Fruit fly (Drosophila melanogaster) whole organism, prepupa: ENCODE results near the gene CG34026.

ENCODE experiments used
- CG10631 ChIP-seq: fragments of 200-800 bp; sonication (Bioruptor generic); optimal IDR thresholded peaks from 2 replicates; lab custom pipeline; 2016; ENCODE audit warnings: missing biosample characterization, missing genetic modification characterization
- CG10669 ChIP-seq: fragments of 200-800 bp; sonication (Bioruptor generic); optimal IDR thresholded peaks from 3 replicates; lab custom pipeline; 2018; ENCODE audit warnings: missing biosample characterization, mild to moderate bottlenecking, missing genetic modification characterization, moderate library complexity
- CG11294 ChIP-seq: fragments of 200-800 bp; sonication (Bioruptor generic); IDR thresholded peaks from 2 replicates; pipeline ENCODE4 v1.3.6; 2022; ENCODE audit warnings: missing biosample characterization, missing genetic modification characterization
- CG11762 ChIP-seq: fragments of 200-800 bp; sonication (Bioruptor generic); optimal IDR thresholded peaks from 3 replicates; lab custom pipeline; 2016; ENCODE audit warnings: missing biosample characterization, missing genetic modification characterization; ENCODE audit not compliant: insufficient read depth
- CG11902 ChIP-seq: fragments of 200-800 bp; sonication (Bioruptor generic); optimal IDR thresholded peaks from 3 replicates; lab custom pipeline; 2016; ENCODE audit warnings: missing biosample characterization, missing genetic modification characterization
- CG15336 ChIP-seq: fragments of 200-800 bp; sonication (Bioruptor generic); IDR thresholded peaks from 2 replicates; pipeline ENCODE4 v1.3.6; 2022; ENCODE audit warnings: missing biosample characterization, missing genetic modification characterization
- CG1621 ChIP-seq: fragments of 200-800 bp; sonication (Bioruptor generic); optimal IDR thresholded peaks from 3 replicates; lab custom pipeline; 2018; ENCODE audit warnings: missing biosample characterization, mild to moderate bottlenecking, missing genetic modification characterization
- CG16779 ChIP-seq: fragments of 200-800 bp; sonication (Bioruptor generic); optimal IDR thresholded peaks from 3 replicates; lab custom pipeline; 2017; ENCODE audit warnings: missing biosample characterization, mild to moderate bottlenecking, missing genetic modification characterization
- CG3032 ChIP-seq: fragments of 200-800 bp; optimal IDR thresholded peaks from 2 replicates; lab custom pipeline; 2019; ENCODE audit warnings: missing biosample characterization, mild to moderate bottlenecking, missing genetic modification characterization, moderate library complexity
- CG31627 ChIP-seq: fragments of 200-800 bp; sonication (Bioruptor generic); optimal IDR thresholded peaks from 3 replicates; lab custom pipeline; 2016; ENCODE audit warnings: missing biosample characterization, missing genetic modification characterization
- CG32006 ChIP-seq: fragments of 200-800 bp; sonication (Bioruptor generic); optimal IDR thresholded peaks from 3 replicates; lab custom pipeline; 2017; ENCODE audit warnings: missing biosample characterization, mild to moderate bottlenecking, missing genetic modification characterization
- CG34406 ChIP-seq: fragments of 200-800 bp; sonication (Bioruptor generic); optimal IDR thresholded peaks from 3 replicates; lab custom pipeline; 2016; ENCODE audit warnings: missing biosample characterization, missing genetic modification characterization
- CG4318 ChIP-seq: fragments of 200-800 bp; sonication (Bioruptor generic); optimal IDR thresholded peaks from 3 replicates; lab custom pipeline; 2017; ENCODE audit warnings: missing biosample characterization, mild to moderate bottlenecking, missing genetic modification characterization
- CG6163 ChIP-seq: fragments of 200-800 bp; sonication (Bioruptor generic); IDR thresholded peaks from 3 replicates; pipeline ENCODE4 v1.3.6; 2022; ENCODE audit warnings: missing biosample characterization, missing genetic modification characterization
- CG6276 ChIP-seq: fragments of 200-800 bp; sonication (Bioruptor generic); optimal IDR thresholded peaks from 2 replicates; lab custom pipeline; 2017; ENCODE audit warnings: missing biosample characterization, mild to moderate bottlenecking, missing genetic modification characterization
- CG6792 ChIP-seq: fragments of 200-800 bp; sonication (Bioruptor generic); optimal IDR thresholded peaks from 3 replicates; lab custom pipeline; 2016; ENCODE audit warnings: missing biosample characterization, missing genetic modification characterization
- CG6808 ChIP-seq: fragments of 200-800 bp; sonication (Bioruptor generic); optimal IDR thresholded peaks from 3 replicates; lab custom pipeline; 2017; ENCODE audit warnings: missing biosample characterization, missing genetic modification characterization, mild to moderate bottlenecking, moderate library complexity, missing genetic modification reagents
- CG6854 ChIP-seq: fragments of 200-800 bp; sonication (Bioruptor generic); optimal IDR thresholded peaks from 2 replicates; lab custom pipeline; 2017; ENCODE audit warnings: missing biosample characterization, mild to moderate bottlenecking, missing genetic modification characterization
- CG7368 ChIP-seq: fragments of 200-800 bp; sonication (Bioruptor generic); optimal IDR thresholded peaks from 3 replicates; lab custom pipeline; 2016; ENCODE audit warnings: missing biosample characterization, missing genetic modification characterization
- CG8319 ChIP-seq: fragments of 200-800 bp; sonication (Bioruptor generic); optimal IDR thresholded peaks from 3 replicates; lab custom pipeline; 2016; ENCODE audit warnings: missing biosample characterization, missing genetic modification characterization
- CG8632 ChIP-seq: fragments of 200-800 bp; sonication (Bioruptor generic); optimal IDR thresholded peaks from 3 replicates; lab custom pipeline; 2016; ENCODE audit warnings: missing biosample characterization, missing genetic modification characterization
- CG9139 ChIP-seq: fragments of 200-800 bp; sonication (Bioruptor generic); optimal IDR thresholded peaks from 3 replicates; lab custom pipeline; 2017; ENCODE audit warnings: missing biosample characterization, mild to moderate bottlenecking, missing genetic modification characterization
- Eip75B ChIP-seq: fragments of 200-800 bp; sonication (Bioruptor generic); optimal IDR thresholded peaks from 3 replicates; lab custom pipeline; 2016; ENCODE audit warnings: missing biosample characterization, missing genetic modification characterization
- Eip78C ChIP-seq: fragments of 200-800 bp; sonication (Bioruptor generic); peaks from one replicate; lab custom pipeline; 2016; ENCODE audit warnings: missing biosample characterization, missing genetic modification characterization
- Eip93F ChIP-seq: fragments of 200-800 bp; sonication (Bioruptor generic); optimal IDR thresholded peaks from 2 replicates; lab custom pipeline; 2016; ENCODE audit warnings: missing biosample characterization, mild to moderate bottlenecking, missing genetic modification characterization
- Ets21C ChIP-seq: fragments of 200-800 bp; sonication (Bioruptor generic); optimal IDR thresholded peaks from 3 replicates; lab custom pipeline; 2016; ENCODE audit warnings: missing biosample characterization, missing genetic modification characterization
- Ets96B ChIP-seq: fragments of 200-800 bp; optimal IDR thresholded peaks from 2 replicates; lab custom pipeline; 2019; ENCODE audit warnings: missing biosample characterization, mild to moderate bottlenecking, missing genetic modification characterization, moderate library complexity
- Gug ChIP-seq: fragments of 200-800 bp; sonication (Bioruptor generic); IDR thresholded peaks from 2 replicates; pipeline ENCODE4 v1.3.6; 2022; ENCODE audit warnings: missing biosample characterization, missing genetic modification characterization
- Hr39 ChIP-seq: fragments of 200-800 bp; sonication (Bioruptor generic); optimal IDR thresholded peaks from 2 replicates; lab custom pipeline; 2016; ENCODE audit warnings: missing biosample characterization, missing genetic modification characterization
- Lpt ChIP-seq: fragments of 200-800 bp; sonication (Bioruptor generic); optimal IDR thresholded peaks from 3 replicates; lab custom pipeline; 2016; ENCODE audit warnings: missing biosample characterization, missing genetic modification characterization
- Met ChIP-seq: fragments of 200-800 bp; sonication (Bioruptor generic); optimal IDR thresholded peaks from 3 replicates; lab custom pipeline; 2016; ENCODE audit warnings: missing biosample characterization, missing genetic modification characterization
- Smox ChIP-seq: fragments of 200-800 bp; sonication (Bioruptor generic); optimal IDR thresholded peaks from 3 replicates; lab custom pipeline; 2016; ENCODE audit warnings: missing biosample characterization, missing genetic modification characterization
- Sox102F ChIP-seq: fragments of 200-800 bp; sonication (Bioruptor generic); optimal IDR thresholded peaks from 2 replicates; lab custom pipeline; 2016; ENCODE audit warnings: missing biosample characterization, mild to moderate bottlenecking, missing genetic modification characterization
- Sox14 ChIP-seq: fragments of 200-800 bp; sonication (Bioruptor generic); optimal IDR thresholded peaks from 3 replicates; lab custom pipeline; 2016; ENCODE audit warnings: missing biosample characterization, missing genetic modification characterization
- Sox15 ChIP-seq: fragments of 200-800 bp; sonication (Bioruptor generic); optimal IDR thresholded peaks from 3 replicates; lab custom pipeline; 2016; ENCODE audit warnings: missing biosample characterization, missing genetic modification characterization
- acj6 ChIP-seq: fragments of 200-800 bp; sonication (Bioruptor generic); optimal IDR thresholded peaks from 3 replicates; lab custom pipeline; 2016; ENCODE audit warnings: missing biosample characterization, missing genetic modification characterization
- dac ChIP-seq: fragments of 200-800 bp; sonication (Bioruptor generic); optimal IDR thresholded peaks from 2 replicates; lab custom pipeline; 2017; ENCODE audit warnings: missing biosample characterization, mild to moderate bottlenecking, missing genetic modification characterization
- dsx ChIP-seq: fragments of 200-800 bp; optimal IDR thresholded peaks from 3 replicates; lab custom pipeline; 2019; ENCODE audit warnings: missing biosample characterization, mild to moderate bottlenecking, missing genetic modification characterization, moderate library complexity; ENCODE audit not compliant: poor library complexity, severe bottlenecking
- eg ChIP-seq: fragments of 200-800 bp; sonication (Bioruptor generic); IDR thresholded peaks from 3 replicates; pipeline ENCODE4 v1.3.6; 2022; ENCODE audit warnings: missing biosample characterization, missing genetic modification characterization
- esn ChIP-seq: fragments of 200-800 bp; sonication (Bioruptor generic); optimal IDR thresholded peaks from 2 replicates; lab custom pipeline; 2016; ENCODE audit warnings: missing biosample characterization, mild to moderate bottlenecking, missing genetic modification characterization, moderate library complexity
- fkh ChIP-seq: fragments of 200-800 bp; sonication (Bioruptor generic); optimal IDR thresholded peaks from 3 replicates; lab custom pipeline; 2017; ENCODE audit warnings: missing biosample characterization, mild to moderate bottlenecking, missing genetic modification characterization, moderate library complexity
- lz ChIP-seq: fragments of 200-800 bp; sonication (Bioruptor generic); optimal IDR thresholded peaks from 3 replicates; lab custom pipeline; 2016; ENCODE audit warnings: missing biosample characterization, missing genetic modification characterization
- pdm3 ChIP-seq: fragments of 200-800 bp; sonication (Bioruptor generic); optimal IDR thresholded peaks from 3 replicates; lab custom pipeline; 2016; ENCODE audit warnings: missing biosample characterization, missing genetic modification characterization
- salr ChIP-seq, 2 experiments: fragments of 200-800 bp; sonication (Bioruptor generic); optimal IDR thresholded peaks; 3 replicates each; lab custom pipeline; 2016 to 2018; ENCODE audit warnings: missing biosample characterization in 2 of 2, missing genetic modification characterization in 2 of 2, mild to moderate bottlenecking in 1 of 2
- spab ChIP-seq: fragments of 200-800 bp; sonication (Bioruptor generic); optimal IDR thresholded peaks from 2 replicates; lab custom pipeline; 2017; ENCODE audit warnings: missing biosample characterization, mild to moderate bottlenecking, missing genetic modification characterization, missing genetic modification reagents
- topi ChIP-seq: fragments of 200-800 bp; sonication (Bioruptor generic); optimal IDR thresholded peaks from 3 replicates; lab custom pipeline; 2016; ENCODE audit warnings: missing biosample characterization, missing genetic modification characterization
- vri ChIP-seq: fragments of 200-800 bp; sonication (Bioruptor generic); optimal IDR thresholded peaks from 3 replicates; lab custom pipeline; 2016; ENCODE audit warnings: missing biosample characterization, mild to moderate bottlenecking, missing genetic modification characterization

Gene CG34026

DNA sequence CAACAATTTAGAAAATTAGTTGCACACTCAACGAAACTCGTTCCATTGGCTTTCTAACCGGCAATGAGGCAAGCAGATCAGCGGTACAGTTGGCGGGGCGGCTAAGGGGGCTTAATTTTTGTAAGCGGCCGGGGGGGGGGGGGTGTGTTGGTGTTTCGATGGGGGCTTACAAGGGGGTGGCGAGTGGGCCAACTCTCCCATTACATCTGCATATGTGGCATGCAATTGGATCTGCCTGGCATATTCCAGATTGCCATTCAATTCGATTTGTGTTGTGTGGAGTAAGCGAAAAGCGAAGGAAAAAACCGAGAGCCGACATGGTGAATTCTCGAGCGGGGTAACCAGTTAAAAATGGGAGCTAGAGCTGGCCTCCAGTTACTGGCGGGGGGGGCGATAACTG, 35.4 kb upstream of the CG34026 start:
- TF ChIP-seq CG6163 (GFP tag; lab: Robert Waterston, UW) (0 out of 3 replicates have a peak, but pooled peaks have one; percentile 6), CG32006 (GFP tag; lab: Kevin White, UChicago) (no peak)

DNA sequence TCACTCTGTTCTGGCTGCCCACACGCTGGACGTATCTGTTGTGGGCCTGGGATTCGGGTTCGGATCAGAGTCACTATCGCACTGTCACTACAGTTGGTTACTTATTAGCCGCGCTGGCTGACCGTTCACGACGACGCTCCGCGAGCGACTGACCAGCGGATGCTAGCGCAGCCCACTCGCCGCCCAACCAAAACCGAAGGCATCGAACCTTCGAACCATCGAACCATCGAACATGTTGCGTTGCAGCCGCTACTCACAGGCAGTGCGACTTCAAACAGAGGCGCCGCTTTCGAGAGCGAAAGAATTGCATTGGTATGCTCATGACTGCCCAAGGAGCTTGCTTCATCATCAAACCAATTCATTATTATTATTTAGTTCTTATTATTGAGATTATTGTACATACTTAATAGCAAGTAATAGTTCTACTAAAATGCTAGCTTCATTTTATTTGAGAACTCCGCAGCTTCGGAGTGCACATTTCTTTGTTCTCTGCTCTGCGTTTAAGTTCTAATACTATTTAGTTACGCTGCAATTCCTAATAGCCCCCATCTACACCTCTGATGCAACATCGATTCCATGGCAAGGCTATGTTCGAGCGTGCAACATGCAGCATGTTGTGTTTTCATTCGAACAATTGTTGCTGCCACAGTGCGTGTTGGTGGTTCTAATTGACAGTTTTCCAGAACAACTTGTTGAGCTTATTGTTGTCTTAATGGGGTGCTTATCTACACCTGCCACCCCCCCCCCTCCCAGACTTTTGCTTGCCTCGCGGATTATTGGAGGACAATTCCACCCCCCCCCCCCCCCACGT, 33.4 kb upstream of the CG34026 start, which contains the start of gene mgl:
Gene mgl, minus strand, starts transcription at position 136 of the 811 bp plus-strand sequence.
- peak; percentile 96 for TF ChIP-seq pdm3 (GFP tag; lab: Kevin White, UChicago)
- peak; percentile 99 for TF ChIP-seq Eip78C (GFP tag; lab: Kevin White, UChicago)
- peak; percentile 91 for TF ChIP-seq CG1621
- TF ChIP-seq CG11902 (GFP tag; lab: Kevin White, UChicago): peak; percentile 84
- TF ChIP-seq topi (GFP tag; lab: Kevin White, UChicago): peak; percentile 89
- TF ChIP-seq CG34406 (GFP tag; lab: Kevin White, UChicago): peak; percentile 93
- TF ChIP-seq Ets96B (tag; lab: Kevin White, UChicago): peak; percentile 94
- peak; percentile 94 for TF ChIP-seq CG8632 (GFP tag; lab: Kevin White, UChicago)
- peak; percentile 98 for TF ChIP-seq CG6276
- peak; percentile 93 for TF ChIP-seq Gug
- peak; percentile 77 for TF ChIP-seq Ets21C (GFP tag; lab: Kevin White, UChicago)
- TF ChIP-seq fkh (GFP tag; lab: Kevin White, UChicago): no peak
- TF ChIP-seq CG15336 (GFP tag; lab: Robert Waterston, UW): peak; percentile 96
- TF ChIP-seq CG31627 (GFP tag; lab: Kevin White, UChicago): peak; percentile 87
- TF ChIP-seq CG8319 (GFP tag; lab: Kevin White, UChicago): peak; percentile 90
- peak; percentile 92 for TF ChIP-seq CG6808 (GFP tag; lab: Kevin White, UChicago)
- TF ChIP-seq Eip93F (GFP tag; lab: Kevin White, UChicago): peak; percentile 57
- TF ChIP-seq CG4318 (GFP tag; lab: Kevin White, UChicago): peak; percentile 99
- peak; percentile 96 for TF ChIP-seq Lpt (GFP tag; lab: Kevin White, UChicago)
- peak; percentile 95 for TF ChIP-seq CG16779
- peak; percentile 82 for TF ChIP-seq Hr39
- TF ChIP-seq esn: peak; percentile 91
- peak; percentile 91 for TF ChIP-seq CG11294 (GFP tag; lab: Robert Waterston, UW)
- peak; percentile 93 for TF ChIP-seq CG6792 (GFP tag; lab: Kevin White, UChicago)
- TF ChIP-seq CG7368 (GFP tag; lab: Kevin White, UChicago): peak; percentile 94
- peak; percentile 96 for TF ChIP-seq acj6 (GFP tag; lab: Kevin White, UChicago)
- TF ChIP-seq Sox15 (GFP tag; lab: Kevin White, UChicago): peak; percentile 88
- peak; percentile 83 to 98 for TF ChIP-seq salr (GFP tag; optimal IDR thresholded peaks at IDR 0.05; lab: Kevin White, UChicago)
- peak; percentile 96 for TF ChIP-seq spab (GFP tag; lab: Kevin White, UChicago)
- TF ChIP-seq vri (GFP tag; lab: Kevin White, UChicago): peak; percentile 68
- peak; percentile 85 for TF ChIP-seq CG9139 (GFP tag; lab: Kevin White, UChicago)
- TF ChIP-seq CG11762 (GFP tag; lab: Kevin White, UChicago): peak; percentile 94
- peak; percentile 91 for TF ChIP-seq eg
- peak; percentile 95 for TF ChIP-seq CG10669 (GFP tag; lab: Kevin White, UChicago)
- peak; percentile 97 for TF ChIP-seq CG10631 (GFP tag; lab: Kevin White, UChicago)
- peak; percentile 98 for TF ChIP-seq dac (GFP tag; lab: Kevin White, UChicago)
- peak; percentile 74 for TF ChIP-seq CG6854 (GFP tag; lab: Kevin White, UChicago)
- peak; percentile 92 for TF ChIP-seq Met (GFP tag; lab: Kevin White, UChicago)
- peak; percentile 89 for TF ChIP-seq dsx
- peak; percentile 94 for TF ChIP-seq Eip75B (GFP tag; lab: Kevin White, UChicago)
- peak; percentile 89 for TF ChIP-seq Smox (GFP tag; lab: Kevin White, UChicago)
- TF ChIP-seq CG32006 (GFP tag; lab: Kevin White, UChicago): peak; percentile 99
- TF ChIP-seq Sox102F (GFP tag; lab: Kevin White, UChicago): peak; percentile 82
- peak; percentile 92 for TF ChIP-seq lz (GFP tag; lab: Kevin White, UChicago)
- peak; percentile 92 for TF ChIP-seq CG3032 (tag; lab: Kevin White, UChicago)
- peak; percentile 89 for TF ChIP-seq CG6163 (GFP tag; lab: Robert Waterston, UW)
- peak; percentile 93 for TF ChIP-seq Sox14 (GFP tag; lab: Kevin White, UChicago)
